Fruit fly (Drosophila melanogaster) whole organism: Measurements from ENCODE around the gene CNMaR.

Experiments
- CG8478 ChIP-seq: fragments of >200 bp; optimal IDR thresholded peaks from 2 replicates; lab custom pipeline; 2018; ENCODE audit warnings: inconsistent platforms
- Dll ChIP-seq: fragments of >200 bp; optimal IDR thresholded peaks from 2 replicates; lab custom pipeline; 2017
- EcR ChIP-seq, 2 experiments: fragments of >200 bp; optimal IDR thresholded peaks; 2 replicates each; lab custom pipeline; 2017; ENCODE audit warnings: missing biosample characterization in 2 of 2, missing genetic modification characterization in 2 of 2, missing genetic modification reagents in 2 of 2
- usp ChIP-seq: fragments of >200 bp; optimal IDR thresholded peaks from 2 replicates; lab custom pipeline; 2017; ENCODE audit warnings: missing biosample characterization, missing genetic modification characterization, mixed read lengths

- no peak for TF ChIP-seq CG8478 (lab: Kevin White, UChicago)
- TF ChIP-seq usp: no peak
- TF ChIP-seq EcR (GFP tag; optimal IDR thresholded peaks at IDR 0.05; lab: Kevin White, UChicago): no peak
- TF ChIP-seq Dll (lab: Kevin White, UChicago): no peak
Measured at dm6 chr3L:9704162-9704748, 60.3 kb downstream of the CNMaR start, which contains the start of gene CG16711.
